Fruit fly (Drosophila melanogaster): Measurements from ENCODE around the gene ICA69.

The ICA69 gene

DNA sequence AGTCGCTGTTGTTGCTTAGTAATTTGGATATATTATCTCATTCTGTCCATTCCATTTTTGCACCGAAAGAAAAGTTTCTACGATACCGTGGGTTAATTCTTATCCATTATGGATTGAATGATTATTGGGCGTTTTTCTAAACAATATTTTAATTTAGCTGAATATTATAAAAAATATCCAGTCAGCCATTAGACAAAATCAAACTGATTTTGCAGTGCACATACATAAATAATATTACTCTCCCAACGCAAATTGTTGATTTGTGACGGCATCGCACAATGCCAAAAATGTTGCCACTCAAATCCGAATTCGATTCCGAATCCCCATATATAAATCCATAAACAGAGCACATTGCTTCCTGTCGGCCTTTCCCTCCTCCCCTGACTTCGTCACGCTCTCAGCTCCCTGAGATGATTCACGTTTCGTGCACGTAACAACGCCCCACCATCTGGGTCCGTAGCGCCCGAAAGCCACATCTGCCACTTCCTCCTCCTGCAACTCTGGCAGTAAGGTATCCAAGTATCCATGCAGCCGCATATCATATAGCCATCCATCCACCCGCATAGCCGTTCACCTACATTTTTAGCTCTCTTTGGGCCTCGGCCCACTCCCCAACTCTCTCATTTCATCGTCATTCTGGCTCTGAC is 45.8 kb downstream of the ICA69 start (continued):
- no peak for TF ChIP-seq kah (GFP tag; optimal IDR thresholded peaks at IDR 0.05)
- no peak for TF ChIP-seq lov (optimal IDR thresholded peaks at IDR 0.05)
- no peak for TF ChIP-seq lov (GFP tag; IDR thresholded peaks at IDR 0.05)
- TF ChIP-seq crol (GFP tag; IDR thresholded peaks at IDR 0.05) = peak; percentile 74
- TF ChIP-seq Hey (tag; optimal IDR thresholded peaks at IDR 0.05) = no peak
- no peak for TF ChIP-seq Bgb (GFP tag; IDR thresholded peaks at IDR 0.05; ENCODE audit: partially characterized antibody)
- no peak for TF ChIP-seq sima (GFP tag; optimal IDR thresholded peaks at IDR 0.05)
- TF ChIP-seq CG9215 (GFP tag; IDR thresholded peaks at IDR 0.05) = peak; percentile 72
- TF ChIP-seq eve (GFP tag; optimal IDR thresholded peaks at IDR 0.05) = no peak
- TF ChIP-seq Dad (GFP tag; optimal IDR thresholded peaks at IDR 0.05) = peak; percentile 34
- peak; percentile 64 for TF ChIP-seq CG6854 (GFP tag; optimal IDR thresholded peaks at IDR 0.05)
- TF ChIP-seq Hsf (GFP tag; optimal IDR thresholded peaks at IDR 0.05) = peak; percentile 72
- no peak for TF ChIP-seq CrebB (tag; optimal IDR thresholded peaks at IDR 0.05)
- peak; percentile 7 for TF ChIP-seq Fer2 (tag; optimal IDR thresholded peaks at IDR 0.05)
- TF ChIP-seq CG4360 (GFP tag; IDR thresholded peaks at IDR 0.05) = no peak
- no peak for TF ChIP-seq gem (tag; optimal IDR thresholded peaks at IDR 0.05)
- no peak for TF ChIP-seq CG11504 (tag; optimal IDR thresholded peaks at IDR 0.05)
- no peak for TF ChIP-seq ab (GFP tag; optimal IDR thresholded peaks at IDR 0.05)
- TF ChIP-seq Dek (tag; optimal IDR thresholded peaks at IDR 0.05) = peak; percentile 70
- TF ChIP-seq BtbVII (GFP tag; optimal IDR thresholded peaks at IDR 0.05) = peak; percentile 72
- peak; percentile 57 for TF ChIP-seq CG13424 (tag; optimal IDR thresholded peaks at IDR 0.05)
- TF ChIP-seq Fer3 (tag; optimal IDR thresholded peaks at IDR 0.05) = peak; percentile 83
- no peak for TF ChIP-seq Lim3 (GFP tag; IDR thresholded peaks at IDR 0.05)
- TF ChIP-seq CG17385 (GFP tag; optimal IDR thresholded peaks at IDR 0.05) = no peak
- TF ChIP-seq inv (GFP tag; IDR thresholded peaks at IDR 0.05; ENCODE audit: partially characterized antibody) = no peak
- TF ChIP-seq Med (GFP tag) = peak; percentile 90
- peak; percentile 53; the same call in 1 of the 3 replicates for TF ChIP-seq B-H1 (GFP tag; IDR thresholded peaks at IDR 0.05)
- peak; percentile 68; the same call in 2 of the 3 replicates for TF ChIP-seq tgo (GFP tag; IDR thresholded peaks at IDR 0.05)
- TF ChIP-seq ATbp (GFP tag; optimal IDR thresholded peaks at IDR 0.05) = no peak
- TF ChIP-seq CG31441 (GFP tag; IDR thresholded peaks at IDR 0.05) = no peak
- no peak for TF ChIP-seq C15 (GFP tag; IDR thresholded peaks at IDR 0.05)
- TF ChIP-seq CG11695 (GFP tag; IDR thresholded peaks at IDR 0.05) = peak; percentile 79; the same call in 2 of the 3 replicates
- 0 out of 3 replicates have a peak, but pooled peaks have one; percentile 17 for TF ChIP-seq otp (GFP tag; IDR thresholded peaks at IDR 0.05)
- TF ChIP-seq CG6175 (GFP tag; IDR thresholded peaks at IDR 0.05) = peak; percentile 37; the same call in 1 of the 3 replicates
- peak; percentile 51 for TF ChIP-seq fu2 (GFP tag; optimal IDR thresholded peaks at IDR 0.05)
- peak; percentile 7 for TF ChIP-seq CG8388 (GFP tag; optimal IDR thresholded peaks at IDR 0.05)
- TF ChIP-seq Pdp1 (GFP tag; optimal IDR thresholded peaks at IDR 0.05) = peak; percentile 63 to 66
- peak; percentile 30 for TF ChIP-seq CHES-1-like (GFP tag; optimal IDR thresholded peaks at IDR 0.05)
- TF ChIP-seq CG17361 (GFP tag; IDR thresholded peaks at IDR 0.05) = no peak
- peak; percentile 57 for TF ChIP-seq Dip3 (GFP tag; optimal IDR thresholded peaks at IDR 0.05)
- peak; percentile 77 for TF ChIP-seq pho (GFP tag; optimal IDR thresholded peaks at IDR 0.05)
- peak; percentile 80 for TF ChIP-seq CG11456 (GFP tag; IDR thresholded peaks at IDR 0.05)
- peak; percentile 74 for TF ChIP-seq Taf1 (GFP tag; IDR thresholded peaks at IDR 0.05)
- TF ChIP-seq chm (GFP tag; IDR thresholded peaks at IDR 0.05) = no peak
- TF ChIP-seq Ssrp (tag; optimal IDR thresholded peaks at IDR 0.05) = peak; percentile 12
- peak; percentile 12 for TF ChIP-seq D19A (tag; optimal IDR thresholded peaks at IDR 0.05)
- peak; percentile 39; the same call in 1 of the 3 replicates for TF ChIP-seq zfh1 (GFP tag; IDR thresholded peaks at IDR 0.05)
- TF ChIP-seq CG18599 (GFP tag; optimal IDR thresholded peaks at IDR 0.05) = peak; percentile 80
- peak; percentile 86 for TF ChIP-seq lab (GFP tag; optimal IDR thresholded peaks at IDR 0.05)
- peak; percentile 80 for TF ChIP-seq grau (tag; optimal IDR thresholded peaks at IDR 0.05)

Measured in whole organism, embryonic.